Worm (Caenorhabditis elegans) whole organism, L1 larva: ENCODE measurements around the gene cdc-25.3.

Source experiments
- C04F5.9 ChIP-seq: sonication (generic microtip); optimal IDR thresholded peaks from 2 replicates; lab custom pipeline; 2016; ENCODE audit warnings: missing genetic modification characterization, missing compliant biosample characterization
- C16A3.4 ChIP-seq: fragments of 150-350 bp; optimal IDR thresholded peaks from 2 replicates; lab custom pipeline; 2014; ENCODE audit warnings: missing biosample characterization, missing genetic modification characterization
- F16B12.6 ChIP-seq: fragments of 150-350 bp; optimal IDR thresholded peaks from 2 replicates; lab custom pipeline; 2014; ENCODE audit warnings: missing biosample characterization, missing genetic modification characterization
- alr-1 ChIP-seq: fragments of 200-800 bp; sonication (Bioruptor generic); optimal IDR thresholded peaks from 2 replicates; lab custom pipeline; 2018; ENCODE audit warnings: borderline replicate concordance, mild to moderate bottlenecking, missing genetic modification characterization, missing compliant biosample characterization
- ama-1 ChIP-seq: fragments of 150-350 bp; optimal IDR thresholded peaks from 2 replicates; lab custom pipeline; 2014
- blmp-1 ChIP-seq: fragments of 150-350 bp; optimal IDR thresholded peaks from 2 replicates; lab custom pipeline; 2014; ENCODE audit warnings: missing biosample characterization, missing genetic modification characterization
- ceh-63 ChIP-seq: fragments of 200-800 bp; sonication (Bioruptor generic); optimal IDR thresholded peaks from 2 replicates; lab custom pipeline; 2018; ENCODE audit warnings: mild to moderate bottlenecking, missing genetic modification characterization, missing compliant biosample characterization
- ceh-82 ChIP-seq, 3 experiments: fragments of 150-350 bp in 1 of 3; sonication (generic microtip) in 2 of 3; optimal IDR thresholded peaks; 2 replicates each; lab custom pipeline; 2014 to 2017; ENCODE audit warnings: missing biosample characterization in 3 of 3, missing genetic modification characterization in 3 of 3
- ceh-88 ChIP-seq: fragments of 200-800 bp; sonication (Bioruptor generic); IDR thresholded peaks from 2 replicates; pipeline ENCODE4 v1.3.6; 2022; ENCODE audit warnings: missing genetic modification characterization, missing compliant biosample characterization
- ceh-90 ChIP-seq: sonication (generic microtip); optimal IDR thresholded peaks from 2 replicates; lab custom pipeline; 2016; ENCODE audit warnings: missing genetic modification characterization, missing compliant biosample characterization
- dpl-1 ChIP-seq, 3 experiments: fragments of 150-350 bp in 2 of 3; sonication (generic microtip) in 1 of 3; optimal IDR thresholded peaks; 2 replicates each; lab custom pipeline; 2014 to 2017; ENCODE audit warnings: missing biosample characterization in 3 of 3, missing genetic modification characterization in 3 of 3, missing genetic modification reagents in 3 of 3
- dsc-1 ChIP-seq: sonication (generic microtip); optimal IDR thresholded peaks from 2 replicates; lab custom pipeline; 2016; ENCODE audit warnings: mild to moderate bottlenecking, missing genetic modification characterization, missing compliant biosample characterization
- efl-1 ChIP-seq, 4 experiments: fragments of 150-350 bp; optimal IDR thresholded peaks in 3 of 4; peaks in 1 of 4; 1 replicate in 1 of 4; 2 replicates in 3 of 4; lab custom pipeline; 2014; ENCODE audit warnings: missing biosample characterization in 2 of 4, missing genetic modification characterization in 2 of 4, missing genetic modification reagents in 2 of 4
- egl-13 ChIP-seq: sonication (generic microtip); optimal IDR thresholded peaks from 2 replicates; lab custom pipeline; 2016; ENCODE audit warnings: missing genotype, missing genetic modification reagents, missing genetic modification characterization, missing compliant biosample characterization
- ets-5 ChIP-seq: fragments of 200-800 bp; sonication (Bioruptor generic); IDR thresholded peaks from 2 replicates; pipeline ENCODE4 v1.3.6; 2022; ENCODE audit warnings: missing genetic modification characterization, missing compliant biosample characterization
- fkh-8 ChIP-seq: sonication (generic microtip); optimal IDR thresholded peaks from 2 replicates; lab custom pipeline; 2016; ENCODE audit warnings: mild to moderate bottlenecking, missing genetic modification characterization, missing compliant biosample characterization
- grh-1 ChIP-seq: fragments of 200-800 bp; sonication (Bioruptor generic); IDR thresholded peaks from 2 replicates; pipeline ENCODE4 v1.3.6; 2022; ENCODE audit warnings: missing genetic modification reagents, missing genetic modification characterization, missing compliant biosample characterization
- hpl-2 ChIP-seq: fragments of 150-350 bp; optimal IDR thresholded peaks from 2 replicates; lab custom pipeline; 2014; ENCODE audit warnings: missing biosample characterization, missing genetic modification reagents, missing genetic modification characterization
- irx-1 ChIP-seq: sonication (generic microtip); optimal IDR thresholded peaks from 2 replicates; lab custom pipeline; 2016; ENCODE audit warnings: missing genetic modification characterization, missing compliant biosample characterization
- isw-1 ChIP-seq: fragments of 200-800 bp; sonication (Bioruptor generic); IDR thresholded peaks from 2 replicates; pipeline ENCODE4 v1.3.6; 2022; ENCODE audit warnings: missing genetic modification characterization, missing compliant biosample characterization
- lin-14 ChIP-seq: fragments of 200-800 bp; sonication (Bioruptor generic); optimal IDR thresholded peaks from 2 replicates; lab custom pipeline; 2018; ENCODE audit warnings: mild to moderate bottlenecking, missing genetic modification characterization, moderate library complexity, missing compliant biosample characterization
- lin-35 ChIP-seq, 2 experiments: fragments of 150-350 bp; optimal IDR thresholded peaks; 2 replicates each; lab custom pipeline; 2014; ENCODE audit warnings: missing biosample characterization in 2 of 2, missing genetic modification characterization in 2 of 2, missing genetic modification reagents in 2 of 2
- lin-39 ChIP-seq: fragments of 150-350 bp; optimal IDR thresholded peaks from 2 replicates; lab custom pipeline; 2014; ENCODE audit warnings: missing biosample characterization, missing genetic modification reagents, missing genetic modification characterization
- lsy-2 ChIP-seq, 2 experiments: fragments of 150-350 bp; optimal IDR thresholded peaks; 2 replicates each; lab custom pipeline; 2014; ENCODE audit warnings: missing biosample characterization in 2 of 2, missing genetic modification characterization in 2 of 2
- mab-9 ChIP-seq: fragments of 200-800 bp; sonication (Bioruptor generic); IDR thresholded peaks from 2 replicates; pipeline ENCODE4 v1.3.6; 2022; ENCODE audit warnings: missing genetic modification reagents, missing genetic modification characterization, missing compliant biosample characterization
- mef-2 ChIP-seq: fragments of 150-350 bp; optimal IDR thresholded peaks from 2 replicates; lab custom pipeline; 2014; ENCODE audit warnings: missing biosample characterization, missing genetic modification characterization
- mep-1 ChIP-seq: fragments of 150-350 bp; optimal IDR thresholded peaks from 2 replicates; lab custom pipeline; 2014; ENCODE audit warnings: missing biosample characterization, missing genetic modification characterization
- nhr-11 ChIP-seq: fragments of 150-350 bp; optimal IDR thresholded peaks from 2 replicates; lab custom pipeline; 2014; ENCODE audit warnings: missing biosample characterization, missing genetic modification characterization
- nhr-19 ChIP-seq: fragments of 200-800 bp; sonication (Bioruptor generic); conservative IDR thresholded peaks from 2 replicates; pipeline ENCODE4 v1.3.6; 2022; ENCODE audit warnings: missing genetic modification characterization, missing compliant biosample characterization
- nhr-20 ChIP-seq: sonication (generic microtip); optimal IDR thresholded peaks from 2 replicates; lab custom pipeline; 2016; ENCODE audit warnings: mild to moderate bottlenecking, missing genetic modification characterization, missing compliant biosample characterization
- nhr-237 ChIP-seq: fragments of 150-350 bp; optimal IDR thresholded peaks from 2 replicates; lab custom pipeline; 2014; ENCODE audit warnings: missing biosample characterization, missing genetic modification characterization
- nhr-28 ChIP-seq: fragments of 150-350 bp; optimal IDR thresholded peaks from 2 replicates; lab custom pipeline; 2014; ENCODE audit warnings: missing biosample characterization, missing genetic modification characterization
- nhr-47 ChIP-seq: sonication (generic microtip); optimal IDR thresholded peaks from 2 replicates; lab custom pipeline; 2016; ENCODE audit warnings: mild to moderate bottlenecking, missing genetic modification characterization, moderate library complexity, missing compliant biosample characterization
- nhr-71 ChIP-seq: sonication (generic microtip); optimal IDR thresholded peaks from 2 replicates; lab custom pipeline; 2016; ENCODE audit warnings: mild to moderate bottlenecking, missing genetic modification characterization, moderate library complexity, missing compliant biosample characterization
- nhr-76 ChIP-seq: sonication (generic microtip); optimal IDR thresholded peaks from 2 replicates; lab custom pipeline; 2017; ENCODE audit warnings: missing biosample characterization, missing genetic modification characterization
- nhr-84 ChIP-seq: sonication (generic microtip); optimal IDR thresholded peaks from 2 replicates; lab custom pipeline; 2017; ENCODE audit warnings: missing biosample characterization, missing genetic modification characterization
- nhr-90 ChIP-seq: sonication (generic microtip); optimal IDR thresholded peaks from 2 replicates; lab custom pipeline; 2016; ENCODE audit warnings: mild to moderate bottlenecking, missing genetic modification characterization, missing compliant biosample characterization; ENCODE audit not compliant: poor library complexity
- pqm-1 ChIP-seq: sonication (generic microtip); optimal IDR thresholded peaks from 3 replicates; lab custom pipeline; 2017; ENCODE audit warnings: missing biosample characterization, missing genetic modification characterization
- skn-1 ChIP-seq: fragments of 150-350 bp; optimal IDR thresholded peaks from 2 replicates; lab custom pipeline; 2014; ENCODE audit warnings: missing biosample characterization, missing genetic modification characterization
- sox-4 ChIP-seq: sonication (generic microtip); optimal IDR thresholded peaks from 2 replicates; lab custom pipeline; 2016; ENCODE audit warnings: missing genetic modification characterization, missing compliant biosample characterization
- sup-37 ChIP-seq: fragments of 200-800 bp; sonication (Bioruptor generic); optimal IDR thresholded peaks from 2 replicates; lab custom pipeline; 2018; ENCODE audit warnings: mild to moderate bottlenecking, missing genetic modification characterization, missing compliant biosample characterization
- swsn-7 ChIP-seq: sonication (generic microtip); optimal IDR thresholded peaks from 2 replicates; lab custom pipeline; 2016; ENCODE audit warnings: missing genetic modification characterization, missing compliant biosample characterization
- tbx-2 ChIP-seq: sonication (generic microtip); optimal IDR thresholded peaks from 2 replicates; lab custom pipeline; 2016; ENCODE audit warnings: missing genetic modification characterization, missing compliant biosample characterization
- tlp-1 ChIP-seq: fragments of 150-350 bp; optimal IDR thresholded peaks from 2 replicates; lab custom pipeline; 2014; ENCODE audit warnings: missing biosample characterization, missing genetic modification characterization
- unc-62 ChIP-seq: fragments of 150-350 bp; optimal IDR thresholded peaks from 2 replicates; lab custom pipeline; 2014; ENCODE audit warnings: missing biosample characterization, missing genetic modification reagents, missing genetic modification characterization
- unc-86 ChIP-seq: sonication (generic microtip); optimal IDR thresholded peaks from 2 replicates; lab custom pipeline; 2016; ENCODE audit warnings: missing genetic modification characterization, missing compliant biosample characterization
- unc-98 ChIP-seq: fragments of 200-800 bp; sonication (Bioruptor generic); IDR thresholded peaks from 2 replicates; pipeline ENCODE4 v1.3.6; 2022; ENCODE audit warnings: missing genetic modification characterization, missing compliant biosample characterization
- vab-15 ChIP-seq: sonication (generic microtip); optimal IDR thresholded peaks from 2 replicates; lab custom pipeline; 2017; ENCODE audit warnings: missing genotype, mild to moderate bottlenecking, missing genetic modification characterization, missing compliant biosample characterization
- zag-1 ChIP-seq: fragments of 150-350 bp; optimal IDR thresholded peaks from 2 replicates; lab custom pipeline; 2014; ENCODE audit warnings: missing biosample characterization, missing genetic modification characterization
- ztf-11 ChIP-seq, 2 experiments: sonication (generic microtip); optimal IDR thresholded peaks; 2 replicates each; lab custom pipeline; 2016 to 2017; ENCODE audit warnings: missing genetic modification characterization in 2 of 2, missing biosample characterization in 1 of 2, missing compliant biosample characterization in 1 of 2
- ztf-4 ChIP-seq: fragments of 150-350 bp; optimal IDR thresholded peaks from 2 replicates; lab custom pipeline; 2014; ENCODE audit warnings: missing biosample characterization, missing genetic modification characterization

The cdc-25.3 gene

ce11 chrIII:8887184-8887801 is 30.4 kb downstream of the cdc-25.3 start, which contains the start of gene famh-136 (continued):
- peak; percentile 50 for TF ChIP-seq lin-39 (tag; lab: Kevin White, UChicago)
- peak; percentile 65 for TF ChIP-seq sox-4
- peak; percentile 50 for TF ChIP-seq isw-1
- no peak for TF ChIP-seq unc-62 (GFP tag; lab: Kevin White, UChicago)
- TF ChIP-seq sup-37 (GFP tag; lab: Kevin White, UChicago) = peak; percentile 25
- TF ChIP-seq ets-5 (GFP tag; lab: Robert Waterston, UW) = no peak
- no peak for TF ChIP-seq ceh-63
- TF ChIP-seq irx-1 (tag; lab: Kevin White, UChicago) = peak; percentile 63
- no peak for TF ChIP-seq nhr-84 (tag; lab: Kevin White, UChicago)
- TF ChIP-seq skn-1 (tag; lab: Kevin White, UChicago) = peak; percentile 74
- TF ChIP-seq pqm-1 (tag; lab: Kevin White, UChicago) = no peak
- no peak for TF ChIP-seq vab-15 (tag; lab: Kevin White, UChicago)
- peak; percentile 88 for TF ChIP-seq tbx-2
- TF ChIP-seq nhr-19 (GFP tag; lab: Robert Waterston, UW) = peak; percentile 99
- TF ChIP-seq nhr-28 = no peak
- peak; percentile 64 for TF ChIP-seq egl-13 (tag; lab: Kevin White, UChicago)
- peak; percentile 82 for TF ChIP-seq blmp-1 (tag; lab: Kevin White, UChicago)
- no peak for TF ChIP-seq mef-2 (tag; lab: Kevin White, UChicago)
- peak; percentile 44 for TF ChIP-seq nhr-11
- no peak for TF ChIP-seq ceh-88 (GFP tag; lab: Robert Waterston, UW)
- TF ChIP-seq zag-1 = no peak
- TF ChIP-seq mep-1 (tag; lab: Kevin White, UChicago) = peak; percentile 97
- no peak for TF ChIP-seq nhr-76 (tag; lab: Kevin White, UChicago)
- TF ChIP-seq C16A3.4 (tag; lab: Kevin White, UChicago) = peak; percentile 88
- peak; percentile 56 for TF ChIP-seq hpl-2 (GFP tag; lab: Kevin White, UChicago)
- peak; percentile 93 for TF ChIP-seq C04F5.9 (tag; lab: Kevin White, UChicago)
- peak in 1 of 2 experiments; percentile 42 for TF ChIP-seq ztf-11 (tag; optimal IDR thresholded peaks at IDR 0.05; lab: Kevin White, UChicago)
- TF ChIP-seq ztf-4 (tag; lab: Kevin White, UChicago) = peak; percentile 71
- TF ChIP-seq nhr-20 (tag; lab: Kevin White, UChicago) = peak; percentile 96
- peak; percentile 90 for TF ChIP-seq nhr-90
- peak; percentile 84 for TF ChIP-seq lin-14 (GFP tag; lab: Kevin White, UChicago)
- peak; percentile 13 for TF ChIP-seq nhr-237 (tag; lab: Kevin White, UChicago)
- TF ChIP-seq F16B12.6 (tag; lab: Kevin White, UChicago) = peak; percentile 61
- TF ChIP-seq ceh-90 (tag; lab: Kevin White, UChicago) = no peak

ce11 chrIII:8886309-8886708 is 31.4 kb downstream of the cdc-25.3 start:
- TF ChIP-seq nhr-28 (no peak), efl-1 (optimal IDR thresholded peaks at IDR 0.05; lab: Kevin White, UChicago) (peak; percentile 1 to 26), efl-1 (GFP tag; optimal IDR thresholded peaks at IDR 0.05 in 1 of 2; lab: Kevin White, UChicago) (no peak), mab-9 (GFP tag; lab: Robert Waterston, UW) (no peak), nhr-84 (tag; lab: Kevin White, UChicago) (no peak), lsy-2 (tag; optimal IDR thresholded peaks at IDR 0.05; lab: Kevin White, UChicago) (peak in 1 of 2 experiments; percentile 42), alr-1 (tag; lab: Kevin White, UChicago) (no peak), nhr-90 (no peak), tlp-1 (no peak), unc-86 (tag; lab: Kevin White, UChicago) (peak; percentile 16), lin-35 (GFP tag; optimal IDR thresholded peaks at IDR 0.05; lab: Kevin White, UChicago) (peak in 1 of 2 experiments; percentile 5), swsn-7 (tag; lab: Kevin White, UChicago) (peak; percentile 20), fkh-8 (tag; lab: Kevin White, UChicago) (peak; percentile 61), dpl-1 (GFP tag; optimal IDR thresholded peaks at IDR 0.05; lab: Kevin White, UChicago) (peak in 1 of 3 experiments; percentile 26), grh-1 (GFP tag; lab: Robert Waterston, UW) (no peak), nhr-71 (tag; lab: Kevin White, UChicago) (peak; percentile 16), zag-1 (no peak), egl-13 (tag; lab: Kevin White, UChicago) (peak; percentile 15), ama-1 (lab: Kevin White, UChicago) (no peak), ceh-82 (tag; optimal IDR thresholded peaks at IDR 0.05; lab: Kevin White, UChicago) (peak in 1 of 3 experiments; percentile 5), lin-14 (GFP tag; lab: Kevin White, UChicago) (peak; percentile 71), nhr-47 (tag; lab: Kevin White, UChicago) (peak; percentile 20), hpl-2 (GFP tag; lab: Kevin White, UChicago) (no peak), dsc-1 (tag; lab: Kevin White, UChicago) (peak; percentile 40), nhr-11 (no peak), mep-1 (tag; lab: Kevin White, UChicago) (peak; percentile 22), unc-98 (GFP tag; lab: Robert Waterston, UW) (no peak)
